Fruit fly (Drosophila melanogaster) whole organism, adult: ENCODE data around the gene EAChm.

Experiments
- CG11617 ChIP-seq: fragments of 200-800 bp; sonication (Bioruptor generic); optimal IDR thresholded peaks from 2 replicates; lab custom pipeline; 2017; ENCODE audit warnings: mild to moderate bottlenecking, missing biosample characterization, missing genetic modification reagents, missing genetic modification characterization
- CG12768 ChIP-seq: fragments of 200-800 bp; sonication (Bioruptor generic); optimal IDR thresholded peaks from 2 replicates; lab custom pipeline; 2017; ENCODE audit warnings: missing biosample characterization, missing genetic modification characterization, mild to moderate bottlenecking, moderate library complexity, missing genetic modification reagents
- CG7045 ChIP-seq: fragments of 200-800 bp; sonication (Bioruptor generic); optimal IDR thresholded peaks from 2 replicates; lab custom pipeline; 2017; ENCODE audit warnings: missing biosample characterization, mild to moderate bottlenecking, missing genetic modification characterization
- cic ChIP-seq: fragments of 200-800 bp; sonication (Bioruptor generic); optimal IDR thresholded peaks from 2 replicates; lab custom pipeline; 2017; ENCODE audit warnings: missing biosample characterization, mild to moderate bottlenecking, missing genetic modification characterization, moderate library complexity
- pad ChIP-seq: fragments of 200-800 bp; sonication (Bioruptor generic); optimal IDR thresholded peaks from 3 replicates; lab custom pipeline; 2017; ENCODE audit warnings: missing biosample characterization, missing genetic modification characterization, mild to moderate bottlenecking, moderate library complexity, missing genetic modification reagents
- tj ChIP-seq: fragments of 200-800 bp; sonication (Bioruptor generic); optimal IDR thresholded peaks from 3 replicates; lab custom pipeline; 2017; ENCODE audit warnings: missing biosample characterization, mild to moderate bottlenecking, missing genetic modification characterization, moderate library complexity

- TF ChIP-seq CG12768 (GFP tag; lab: Kevin White, UChicago) (no peak), tj (GFP tag; lab: Kevin White, UChicago) (no peak), CG11617 (GFP tag; lab: Kevin White, UChicago) (no peak), cic (GFP tag; lab: Kevin White, UChicago) (peak; percentile 26), CG7045 (no peak), pad (GFP tag; lab: Kevin White, UChicago) (no peak)
Observed at dm6 chr3L:15079278-15079677, 24.7 kb downstream of the EAChm start.
